Fruit fly (Drosophila melanogaster) whole organism, adult: Measurements from ENCODE around the gene PIG-P.
A peak's percentile ranks its signal among the peaks of the same experiment; 100 is the strongest.

Experiments used
- CG11617 ChIP-seq: fragments of 200-800 bp; sonication (Bioruptor generic); optimal IDR thresholded peaks from 2 replicates; lab custom pipeline; 2017; ENCODE audit warnings: mild to moderate bottlenecking, missing biosample characterization, missing genetic modification reagents, missing genetic modification characterization
- CG12768 ChIP-seq: fragments of 200-800 bp; sonication (Bioruptor generic); optimal IDR thresholded peaks from 2 replicates; lab custom pipeline; 2017; ENCODE audit warnings: missing biosample characterization, missing genetic modification characterization, mild to moderate bottlenecking, moderate library complexity, missing genetic modification reagents
- CG14711 ChIP-seq: fragments of 200-800 bp; sonication (Bioruptor generic); optimal IDR thresholded peaks from 2 replicates; lab custom pipeline; 2018; ENCODE audit warnings: missing biosample characterization, mild to moderate bottlenecking, missing genetic modification characterization, moderate library complexity
- CG1620 ChIP-seq: fragments of 200-800 bp; sonication (Bioruptor generic); optimal IDR thresholded peaks from 2 replicates; lab custom pipeline; 2016; ENCODE audit warnings: missing biosample characterization, missing genetic modification characterization
- CG33017 ChIP-seq: fragments of 200-800 bp; sonication (Bioruptor generic); optimal IDR thresholded peaks from 2 replicates; lab custom pipeline; 2018; ENCODE audit warnings: missing biosample characterization, mild to moderate bottlenecking, missing genetic modification characterization, moderate library complexity
- CG5204 ChIP-seq: fragments of 200-800 bp; sonication (Bioruptor generic); optimal IDR thresholded peaks from 2 replicates; lab custom pipeline; 2016; ENCODE audit warnings: missing biosample characterization, missing genetic modification characterization
- CG7045 ChIP-seq: fragments of 200-800 bp; sonication (Bioruptor generic); optimal IDR thresholded peaks from 2 replicates; lab custom pipeline; 2017; ENCODE audit warnings: missing biosample characterization, mild to moderate bottlenecking, missing genetic modification characterization
- CG7101 ChIP-seq: fragments of 200-800 bp; sonication (Bioruptor generic); optimal IDR thresholded peaks from 2 replicates; lab custom pipeline; 2018; ENCODE audit warnings: missing biosample characterization, mild to moderate bottlenecking, missing genetic modification characterization, moderate library complexity
- Clk ChIP-seq: fragments of 200-800 bp; sonication (Bioruptor generic); optimal IDR thresholded peaks from 2 replicates; lab custom pipeline; 2017; ENCODE audit warnings: missing biosample characterization, missing genetic modification characterization
- Crg-1 ChIP-seq: fragments of 200-800 bp; sonication (Bioruptor generic); optimal IDR thresholded peaks from 2 replicates; lab custom pipeline; 2016; ENCODE audit warnings: missing biosample characterization, missing genetic modification characterization
- Hr96 ChIP-seq: fragments of 200-800 bp; sonication (Bioruptor generic); optimal IDR thresholded peaks from 2 replicates; lab custom pipeline; 2016; ENCODE audit warnings: missing biosample characterization, missing genetic modification characterization
- Mnt ChIP-seq: fragments of 200-800 bp; sonication (Bioruptor generic); optimal IDR thresholded peaks from 2 replicates; lab custom pipeline; 2016; ENCODE audit warnings: missing biosample characterization, mild to moderate bottlenecking, missing genetic modification characterization
- bab1 ChIP-seq: fragments of 200-800 bp; sonication (Bioruptor generic); optimal IDR thresholded peaks from 3 replicates; lab custom pipeline; 2019; ENCODE audit warnings: missing biosample characterization, mild to moderate bottlenecking, missing genetic modification characterization, moderate library complexity
- cic ChIP-seq: fragments of 200-800 bp; sonication (Bioruptor generic); optimal IDR thresholded peaks from 2 replicates; lab custom pipeline; 2017; ENCODE audit warnings: missing biosample characterization, mild to moderate bottlenecking, missing genetic modification characterization, moderate library complexity
- cnc ChIP-seq, 2 experiments: fragments of >200 bp; optimal IDR thresholded peaks; 2 replicates each; lab custom pipeline; 2017
- kay ChIP-seq: fragments of 200-800 bp; sonication (Bioruptor generic); peaks from one replicate; lab custom pipeline; 2016; ENCODE audit warnings: missing biosample characterization, missing genetic modification characterization, borderline replicate concordance
- ovo ChIP-seq: fragments of 200-800 bp; sonication (Bioruptor generic); optimal IDR thresholded peaks from 2 replicates; lab custom pipeline; 2016; ENCODE audit warnings: missing biosample characterization, missing genetic modification characterization
- pad ChIP-seq: fragments of 200-800 bp; sonication (Bioruptor generic); optimal IDR thresholded peaks from 3 replicates; lab custom pipeline; 2017; ENCODE audit warnings: missing biosample characterization, missing genetic modification characterization, mild to moderate bottlenecking, moderate library complexity, missing genetic modification reagents
- tj ChIP-seq: fragments of 200-800 bp; sonication (Bioruptor generic); optimal IDR thresholded peaks from 3 replicates; lab custom pipeline; 2017; ENCODE audit warnings: missing biosample characterization, mild to moderate bottlenecking, missing genetic modification characterization, moderate library complexity
- toe ChIP-seq: fragments of 200-800 bp; sonication (Bioruptor generic); optimal IDR thresholded peaks from 2 replicates; lab custom pipeline; 2016; ENCODE audit warnings: missing biosample characterization, missing genetic modification characterization

Gene PIG-P

dm6 chr3R:26012801-26013663, 45.0 kb downstream of the PIG-P start:
- TF ChIP-seq tj (GFP tag; lab: Kevin White, UChicago) (peak; percentile 42), kay (GFP tag; lab: Kevin White, UChicago) (no peak)

DNA sequence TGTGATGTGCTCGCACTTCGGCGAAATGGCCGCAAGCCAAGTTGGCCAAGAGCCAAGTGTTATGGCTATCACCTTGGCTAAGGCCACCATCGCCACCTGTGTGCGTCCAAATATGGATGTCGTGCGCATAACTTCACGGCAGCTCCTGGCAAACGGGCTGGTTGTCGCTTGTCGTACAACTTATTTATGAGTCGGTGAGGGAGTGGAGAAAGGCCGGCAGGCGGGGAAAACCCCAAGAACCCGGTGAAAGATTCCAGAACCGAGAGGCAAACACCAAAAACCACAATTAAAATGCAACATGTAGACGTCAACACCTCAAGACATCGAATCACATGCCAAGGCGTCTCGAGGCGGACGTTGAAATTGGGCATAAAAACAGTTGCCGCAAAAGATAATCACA, 45.7 kb downstream of the PIG-P start:
- no peak for TF ChIP-seq cnc (optimal IDR thresholded peaks at IDR 0.05; lab: Kevin White, UChicago)

DNA sequence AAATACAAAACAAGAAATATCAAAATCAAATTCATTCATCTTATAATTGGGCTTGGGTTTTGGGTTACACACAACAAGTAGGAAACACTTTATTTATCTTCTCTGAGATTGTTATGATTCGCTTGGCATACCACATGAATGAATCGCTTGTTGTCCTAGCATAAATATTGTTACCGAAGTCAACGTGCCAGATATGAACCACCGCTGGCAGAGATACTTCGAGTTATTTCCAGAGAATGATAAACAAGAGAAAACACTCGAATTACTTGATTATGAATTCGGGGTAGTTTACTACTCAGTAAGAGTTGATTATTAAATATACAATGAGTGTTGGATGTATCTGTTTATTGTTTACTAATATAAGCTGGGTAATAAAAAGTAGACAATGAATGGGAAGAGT, 46.5 kb downstream of the PIG-P start:
- no peak for TF ChIP-seq Mnt
- TF ChIP-seq Crg-1 (GFP tag; lab: Kevin White, UChicago), result no peak
- no peak for TF ChIP-seq Hr96 (GFP tag; lab: Kevin White, UChicago)
- TF ChIP-seq tj (GFP tag; lab: Kevin White, UChicago), result no peak
- no peak for TF ChIP-seq CG7045 (GFP tag; lab: Kevin White, UChicago)
- no peak for TF ChIP-seq cic (GFP tag; lab: Kevin White, UChicago)
- no peak for TF ChIP-seq CG12768
- TF ChIP-seq CG14711 (tag; lab: Kevin White, UChicago), result no peak
- no peak for TF ChIP-seq toe (GFP tag; lab: Kevin White, UChicago)
- TF ChIP-seq bab1 (GFP tag; lab: Kevin White, UChicago), result no peak
- no peak for TF ChIP-seq CG11617 (GFP tag; lab: Kevin White, UChicago)
- TF ChIP-seq Clk (GFP tag; lab: Kevin White, UChicago), result no peak
- TF ChIP-seq cnc (optimal IDR thresholded peaks at IDR 0.05; lab: Kevin White, UChicago), result no peak
- TF ChIP-seq CG33017, result no peak
- TF ChIP-seq kay (GFP tag; lab: Kevin White, UChicago), result no peak
- no peak for TF ChIP-seq pad
- TF ChIP-seq CG5204, result no peak
- TF ChIP-seq CG7101 (tag; lab: Kevin White, UChicago), result no peak
- TF ChIP-seq ovo (GFP tag; lab: Kevin White, UChicago), result no peak

- no peak for TF ChIP-seq bab1 (GFP tag; lab: Kevin White, UChicago)
- no peak for TF ChIP-seq cnc (optimal IDR thresholded peaks at IDR 0.05; lab: Kevin White, UChicago)
Observed at dm6 chr3R:26010628-26011027, 47.4 kb downstream of the PIG-P start.

dm6 chr3R:26009766-26010414, 48.1 kb downstream of the PIG-P start:
- TF ChIP-seq cic (GFP tag; lab: Kevin White, UChicago) (peak; percentile 26), kay (GFP tag; lab: Kevin White, UChicago) (peak; percentile 21), CG7045 (GFP tag; lab: Kevin White, UChicago) (peak; percentile 39), Crg-1 (GFP tag; lab: Kevin White, UChicago) (no peak)

DNA sequence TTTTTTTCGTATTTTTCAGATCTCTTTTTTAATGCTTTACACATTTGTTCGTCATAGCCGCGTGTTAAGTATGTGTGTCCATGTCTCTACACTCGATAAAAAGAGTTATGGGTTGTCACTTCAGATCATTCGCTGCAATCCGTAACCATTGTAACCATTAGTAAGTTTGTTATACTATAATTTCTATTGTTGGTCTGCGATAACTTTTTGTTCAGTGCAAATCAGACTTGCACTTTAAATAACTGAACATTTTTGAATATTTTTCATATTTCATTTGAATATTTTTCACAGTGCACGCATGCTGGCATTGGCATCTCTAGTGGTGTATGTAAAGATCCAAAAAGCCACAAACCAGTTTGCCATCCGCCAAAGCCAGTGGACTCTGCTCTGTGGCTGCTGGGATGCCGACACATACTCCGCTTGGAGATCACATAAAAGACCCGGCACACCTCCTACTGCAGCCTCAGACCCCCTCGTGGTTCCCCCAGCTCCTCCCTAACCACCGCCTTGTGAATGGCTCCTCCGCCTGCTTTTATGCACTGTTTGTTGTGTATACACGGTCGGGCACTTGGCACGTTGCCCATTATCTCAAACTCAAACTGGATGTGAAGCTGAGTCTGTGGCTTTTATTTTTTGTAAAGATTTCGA, 49.0 kb downstream of the PIG-P start:
- TF ChIP-seq bab1 (GFP tag; lab: Kevin White, UChicago) (no peak), CG12768 (no peak), kay (GFP tag; lab: Kevin White, UChicago) (no peak), CG33017 (no peak), CG7045 (GFP tag; lab: Kevin White, UChicago) (no peak), toe (GFP tag; lab: Kevin White, UChicago) (no peak), Clk (GFP tag; lab: Kevin White, UChicago) (no peak), ovo (GFP tag; lab: Kevin White, UChicago) (no peak), cic (GFP tag; lab: Kevin White, UChicago) (no peak), CG14711 (tag; lab: Kevin White, UChicago) (no peak)

DNA sequence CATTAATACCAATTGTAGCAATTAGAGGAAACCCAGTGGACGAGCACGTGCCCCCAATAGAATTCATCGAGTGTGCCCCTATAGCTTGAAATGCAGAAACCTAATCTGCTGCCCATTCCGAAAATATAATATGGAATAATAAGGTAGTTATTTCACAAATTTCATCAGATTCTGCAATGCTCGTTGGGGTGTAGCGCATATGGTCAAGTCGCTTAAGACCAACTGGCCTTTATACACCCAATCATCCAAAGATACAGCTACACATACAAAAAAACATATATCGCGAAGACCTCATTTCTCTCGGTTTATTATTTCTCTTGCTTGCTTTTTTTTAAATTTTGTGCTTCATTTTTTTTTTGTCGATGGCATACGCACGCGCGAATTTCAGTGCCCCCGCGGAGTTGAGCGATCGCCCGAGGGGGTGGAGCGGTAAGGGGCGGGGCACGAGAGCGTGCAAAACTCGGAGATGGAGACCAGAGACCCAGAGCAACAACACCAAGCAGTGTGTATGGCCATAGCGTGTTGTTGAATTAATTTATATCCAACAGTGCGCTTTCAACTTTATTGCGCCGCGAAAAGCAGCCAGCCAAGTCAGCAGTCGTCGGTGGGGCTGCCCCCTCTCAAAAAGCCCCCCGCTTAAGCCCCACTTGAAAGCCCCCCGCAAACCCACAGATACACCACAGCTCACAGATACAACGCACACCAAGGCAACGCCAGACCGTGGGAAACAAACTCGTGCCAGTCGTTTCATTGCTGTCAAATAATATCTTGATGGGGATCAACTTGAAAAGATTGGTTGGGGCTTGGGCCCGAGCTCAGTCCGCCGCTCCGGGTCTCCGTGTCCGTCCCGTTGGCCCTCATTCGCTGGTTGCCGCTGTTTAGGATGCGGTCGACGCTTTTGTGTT, 49.8 kb downstream of the PIG-P start:
- TF ChIP-seq pad (peak; percentile 82), Hr96 (GFP tag; lab: Kevin White, UChicago) (no peak), CG12768 (peak; percentile 76), CG1620 (no peak), tj (GFP tag; lab: Kevin White, UChicago) (peak; percentile 100), kay (GFP tag; lab: Kevin White, UChicago) (no peak), CG5204 (no peak), ovo (GFP tag; lab: Kevin White, UChicago) (peak; percentile 3), CG33017 (no peak), cic (GFP tag; lab: Kevin White, UChicago) (peak; percentile 21), Clk (GFP tag; lab: Kevin White, UChicago) (no peak), CG7045 (GFP tag; lab: Kevin White, UChicago) (no peak)
